Worm (Caenorhabditis elegans) whole organism, late embryonic: ENCODE results near the gene nipa-1.

Experiments
- ceh-34 ChIP-seq: sonication (generic microtip); optimal IDR thresholded peaks from 2 replicates; lab custom pipeline; 2016; ENCODE audit warnings: mild to moderate bottlenecking, missing genetic modification characterization, missing compliant biosample characterization
- che-1 ChIP-seq: sonication (generic microtip); optimal IDR thresholded peaks from 2 replicates; lab custom pipeline; 2016; ENCODE audit warnings: mild to moderate bottlenecking, missing genetic modification characterization, missing compliant biosample characterization
- elt-2 ChIP-seq: sonication (generic microtip); optimal IDR thresholded peaks from 2 replicates; lab custom pipeline; 2016; ENCODE audit warnings: missing genetic modification reagents, missing genetic modification characterization, missing compliant biosample characterization
- npax-4 ChIP-seq: sonication (generic microtip); optimal IDR thresholded peaks from 2 replicates; lab custom pipeline; 2016; ENCODE audit warnings: missing genetic modification characterization, missing compliant biosample characterization
- unc-55 ChIP-seq: sonication (generic microtip); optimal IDR thresholded peaks from 2 replicates; lab custom pipeline; 2017; ENCODE audit warnings: missing biosample characterization, missing genetic modification reagents, missing genetic modification characterization

- no peak for TF ChIP-seq che-1
- TF ChIP-seq unc-55 (GFP tag; lab: Kevin White, UChicago) = no peak
- no peak for TF ChIP-seq ceh-34 (tag; lab: Kevin White, UChicago)
- TF ChIP-seq npax-4 (tag; lab: Kevin White, UChicago) = no peak
- no peak for TF ChIP-seq elt-2 (tag; lab: Kevin White, UChicago)
These were observed 14.3 kb downstream of the nipa-1 start for ce11 chrIII:3112616-3113015.
